Worm (Caenorhabditis elegans) whole organism, young adult: ENCODE results near the gene hot-6.
A peak's percentile ranks its signal among the peaks of the same experiment; 100 is the strongest.

ENCODE experiments used
- B0336.3 ChIP-seq: fragments of 200-800 bp; sonication (Bioruptor generic); IDR thresholded peaks from 2 replicates; pipeline ENCODE4 v1.3.6; 2022; ENCODE audit warnings: missing genetic modification characterization, missing compliant biosample characterization
- C06A6.2 ChIP-seq: fragments of 200-800 bp; sonication (Bioruptor generic); conservative IDR thresholded peaks from 2 replicates; pipeline ENCODE4 v1.3.6; 2022; ENCODE audit warnings: missing genetic modification characterization, missing compliant biosample characterization
- F49E8.2 ChIP-seq: sonication (generic microtip); optimal IDR thresholded peaks from 3 replicates; lab custom pipeline; 2017; ENCODE audit warnings: missing genetic modification characterization, mild to moderate bottlenecking, missing compliant biosample characterization, antibody characterized with exemption, moderate library complexity; ENCODE audit not compliant: insufficient read depth
- Y53F4B.3 ChIP-seq: fragments of 200-800 bp; sonication (Bioruptor generic); IDR thresholded peaks from 2 replicates; pipeline ENCODE4 v1.3.6; 2022; ENCODE audit warnings: missing genetic modification reagents, missing genetic modification characterization, missing compliant biosample characterization
- Y53G8AR.9 ChIP-seq: fragments of 200-800 bp; sonication (Bioruptor generic); conservative IDR thresholded peaks from 2 replicates; pipeline ENCODE4 v1.3.6; 2022; ENCODE audit warnings: missing genetic modification reagents, missing genetic modification characterization, missing compliant biosample characterization
- Y95B8A.8 ChIP-seq: fragments of 200-800 bp; sonication (Bioruptor generic); IDR thresholded peaks from 2 replicates; pipeline ENCODE4 v1.3.6; 2022; ENCODE audit warnings: missing genetic modification reagents, missing genetic modification characterization, missing compliant biosample characterization
- ama-1 ChIP-seq, 3 experiments: fragments of 150-350 bp in 1 of 3; sonication (generic microtip) in 2 of 3; optimal IDR thresholded peaks; 2 replicates each; lab custom pipeline; 2014 to 2018; ENCODE audit warnings: missing biosample characterization in 2 of 3, missing genetic modification characterization in 2 of 3, missing genetic modification reagents in 2 of 3
- atf-7 ChIP-seq: sonication (generic microtip); optimal IDR thresholded peaks from 2 replicates; lab custom pipeline; 2017; ENCODE audit warnings: mild to moderate bottlenecking, missing genetic modification characterization, missing compliant biosample characterization
- bed-2 ChIP-seq: fragments of 200-800 bp; sonication (Bioruptor generic); IDR thresholded peaks from 2 replicates; pipeline ENCODE4 v1.3.6; 2022; ENCODE audit warnings: missing genetic modification reagents, missing genetic modification characterization, missing compliant biosample characterization
- cebp-1 ChIP-seq, 2 experiments: fragments of 200-800 bp in 1 of 2; sonication (Bioruptor generic) in 1 of 2; sonication (generic microtip) in 1 of 2; IDR thresholded peaks in 1 of 2; optimal IDR thresholded peaks in 1 of 2; 2 replicates each; pipeline versions ENCODE4 v1.3.6 to Lab custom; 2017 to 2022; ENCODE audit warnings: missing compliant biosample characterization in 2 of 2, missing genetic modification characterization in 2 of 2, mild to moderate bottlenecking in 1 of 2, missing genetic modification reagents in 1 of 2, moderate library complexity in 1 of 2
- cebp-2 ChIP-seq: fragments of 200-800 bp; sonication (Bioruptor generic); IDR thresholded peaks from 2 replicates; pipeline ENCODE4 v1.3.6; 2022; ENCODE audit warnings: missing genetic modification characterization, missing compliant biosample characterization
- ceh-100 ChIP-seq: fragments of 200-800 bp; sonication (Bioruptor generic); IDR thresholded peaks from 2 replicates; pipeline ENCODE4 v1.3.6; 2022; ENCODE audit warnings: missing genetic modification reagents, missing genetic modification characterization, missing compliant biosample characterization
- ceh-91 ChIP-seq: fragments of 200-800 bp; sonication (Bioruptor generic); IDR thresholded peaks from 2 replicates; pipeline ENCODE4 v1.3.6; 2022; ENCODE audit warnings: missing genetic modification reagents, missing genetic modification characterization, missing compliant biosample characterization
- efl-1 ChIP-seq: fragments of 150-350 bp; optimal IDR thresholded peaks from 2 replicates; lab custom pipeline; 2014; ENCODE audit warnings: missing biosample characterization, missing genetic modification reagents, missing genetic modification characterization
- egl-18 ChIP-seq: fragments of 200-800 bp; sonication (Bioruptor generic); IDR thresholded peaks from 2 replicates; pipeline ENCODE4 v1.3.6; 2022; ENCODE audit warnings: missing genetic modification reagents, missing genetic modification characterization, missing compliant biosample characterization
- ekl-4 ChIP-seq: fragments of 200-800 bp; sonication (Bioruptor generic); IDR thresholded peaks from 2 replicates; pipeline ENCODE4 v1.3.6; 2022; ENCODE audit warnings: missing genetic modification reagents, missing genetic modification characterization, missing compliant biosample characterization
- let-526 ChIP-seq: fragments of 200-800 bp; sonication (Bioruptor generic); IDR thresholded peaks from 2 replicates; pipeline ENCODE4 v1.3.6; 2022; ENCODE audit warnings: missing genetic modification reagents, missing genetic modification characterization, missing compliant biosample characterization
- let-607 ChIP-seq, 2 experiments: fragments of 200-800 bp in 1 of 2; sonication (Bioruptor generic) in 1 of 2; sonication (generic microtip) in 1 of 2; optimal IDR thresholded peaks; 2 replicates each; lab custom pipeline; 2016 to 2018; ENCODE audit warnings: mild to moderate bottlenecking in 2 of 2, missing compliant biosample characterization in 2 of 2, missing genetic modification characterization in 2 of 2, moderate library complexity in 2 of 2, missing genotype in 1 of 2
- lin-26 ChIP-seq: fragments of 200-800 bp; sonication (Bioruptor generic); IDR thresholded peaks from 2 replicates; pipeline ENCODE4 v1.3.6; 2022; ENCODE audit warnings: missing genetic modification reagents, missing genetic modification characterization, missing compliant biosample characterization
- lsy-27 ChIP-seq: sonication (generic microtip); optimal IDR thresholded peaks from 2 replicates; lab custom pipeline; 2017; ENCODE audit warnings: missing genetic modification characterization, mild to moderate bottlenecking, missing compliant biosample characterization, antibody characterized with exemption, missing genotype, borderline replicate concordance; ENCODE audit not compliant: insufficient read depth
- nhr-179 ChIP-seq: sonication (generic microtip); optimal IDR thresholded peaks from 2 replicates; lab custom pipeline; 2016; ENCODE audit warnings: mild to moderate bottlenecking, missing genetic modification characterization, missing compliant biosample characterization
- pbrm-1 ChIP-seq: fragments of 200-800 bp; sonication (Bioruptor generic); IDR thresholded peaks from 2 replicates; pipeline ENCODE4 v1.3.6; 2022; ENCODE audit warnings: missing genetic modification reagents, missing genetic modification characterization, missing compliant biosample characterization
- sea-2 ChIP-seq: fragments of 200-800 bp; sonication (Bioruptor generic); IDR thresholded peaks from 2 replicates; pipeline ENCODE4 v1.3.6; 2022; ENCODE audit warnings: missing genetic modification characterization, missing compliant biosample characterization
- snpc-1.1 ChIP-seq: sonication (generic microtip); optimal IDR thresholded peaks from 2 replicates; lab custom pipeline; 2017; ENCODE audit warnings: missing genetic modification characterization, mild to moderate bottlenecking, missing compliant biosample characterization, antibody characterized with exemption, moderate library complexity, missing genotype, missing genetic modification reagents; ENCODE audit not compliant: insufficient read depth
- tbp1 ChIP-seq: fragments of 200-800 bp; sonication (Bioruptor generic); optimal IDR thresholded peaks from 2 replicates; lab custom pipeline; 2018; ENCODE audit warnings: mild to moderate bottlenecking, missing genetic modification characterization, missing compliant biosample characterization
- unc-130 ChIP-seq: sonication (generic microtip); optimal IDR thresholded peaks from 2 replicates; lab custom pipeline; 2016; ENCODE audit warnings: missing genetic modification reagents, missing genetic modification characterization, missing compliant biosample characterization
- unc-62 ChIP-seq: fragments of 150-350 bp; optimal IDR thresholded peaks from 2 replicates; lab custom pipeline; 2014; ENCODE audit warnings: missing biosample characterization, missing genetic modification reagents, missing genetic modification characterization
- ztf-25 ChIP-seq: fragments of 200-800 bp; sonication (Bioruptor generic); IDR thresholded peaks from 2 replicates; pipeline ENCODE4 v1.3.6; 2022; ENCODE audit warnings: missing genetic modification reagents, missing genetic modification characterization, missing compliant biosample characterization
- ztf-26 ChIP-seq: sonication (generic microtip); optimal IDR thresholded peaks from 2 replicates; lab custom pipeline; 2017; ENCODE audit warnings: missing genetic modification characterization, missing compliant biosample characterization

hot-6 gene

DNA sequence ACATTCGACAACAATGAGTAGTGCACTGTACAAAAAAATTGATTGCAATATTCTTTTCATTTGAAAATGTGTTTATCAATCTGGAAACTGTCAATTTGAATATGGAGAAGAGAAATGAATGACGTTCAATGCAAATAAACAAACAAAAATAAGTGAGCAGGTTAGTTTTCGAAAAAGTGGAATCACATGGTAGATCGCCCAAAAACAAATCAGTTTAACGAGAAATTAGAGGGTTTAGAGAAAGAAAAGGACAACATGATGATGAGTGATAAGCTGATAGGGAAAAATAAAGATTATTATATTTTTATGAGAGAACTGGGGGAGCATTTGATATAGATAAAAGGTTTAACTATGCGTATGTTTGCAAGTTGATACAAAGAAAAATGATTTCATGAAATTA lies 46.5 kb upstream of the hot-6 start, which contains the start of gene T04C12.8 (continued):
- TF ChIP-seq atf-7 (tag; lab: Kevin White, UChicago) (peak; percentile 79), Y53G8AR.9 (GFP tag; lab: Robert Waterston, UW) (no peak), pbrm-1 (GFP tag; lab: Robert Waterston, UW) (no peak), C06A6.2 (GFP tag; lab: Robert Waterston, UW) (no peak), ztf-25 (GFP tag; lab: Robert Waterston, UW) (no peak), efl-1 (no peak), lsy-27 (tag; lab: Kevin White, UChicago) (no peak), cebp-2 (GFP tag; lab: Robert Waterston, UW) (no peak), unc-62 (GFP tag; lab: Kevin White, UChicago) (peak; percentile 88), Y53F4B.3 (GFP tag; lab: Robert Waterston, UW) (no peak), cebp-1 (GFP tag; IDR thresholded peaks at IDR 0.05; lab: Robert Waterston, UW) (no peak), cebp-1 (tag; optimal IDR thresholded peaks at IDR 0.05; lab: Kevin White, UChicago) (no peak), tbp1 (GFP tag; lab: Kevin White, UChicago) (peak; percentile 9), let-607 (tag; optimal IDR thresholded peaks at IDR 0.05; lab: Kevin White, UChicago) (peak in 1 of 2 experiments; percentile 27)

ce11 chrV:11065513-11065912 lies 42.8 kb upstream of the hot-6 start, which contains the start of gene nlp-80:
nlp-80 (minus strand) TSS chrV:11065613.
- TF ChIP-seq ceh-100 (GFP tag; lab: Robert Waterston, UW) = no peak
- TF ChIP-seq nhr-179 = no peak
- TF ChIP-seq Y95B8A.8 (GFP tag; lab: Robert Waterston, UW) = no peak

DNA sequence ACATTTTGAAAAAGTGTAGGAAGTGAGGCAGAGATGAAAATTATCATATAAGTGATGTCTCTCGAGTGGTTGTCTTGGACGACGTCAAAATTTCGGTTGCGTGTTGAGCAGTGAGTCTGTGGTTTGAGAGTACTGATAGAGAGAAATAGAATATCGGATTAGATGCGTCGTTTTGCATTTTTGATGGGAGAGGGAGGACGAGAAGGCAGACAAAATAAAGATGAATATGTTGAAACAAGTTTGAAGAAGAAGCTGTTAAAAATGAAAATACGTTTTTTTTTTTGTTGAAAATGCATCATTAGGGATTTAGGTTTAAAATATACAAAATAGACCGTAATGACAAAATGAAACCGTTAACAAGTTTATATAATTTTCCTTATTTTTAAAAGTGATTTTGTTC lies 40.4 kb upstream of the hot-6 start, which contains the start of gene T04C12.9:
T04C12.9 (minus strand) TSS at position 101 of the 400 bp plus-strand sequence.
- TF ChIP-seq ceh-91 (GFP tag; lab: Robert Waterston, UW) = no peak
- TF ChIP-seq sea-2 = no peak

- no peak for TF ChIP-seq B0336.3 (GFP tag; lab: Robert Waterston, UW)
- TF ChIP-seq egl-18 (GFP tag; lab: Robert Waterston, UW) = no peak
- TF ChIP-seq snpc-1.1 (tag; lab: Kevin White, UChicago) = no peak
- TF ChIP-seq bed-2 (GFP tag; lab: Robert Waterston, UW) = no peak
- TF ChIP-seq atf-7 (tag; lab: Kevin White, UChicago) = no peak
Measured at ce11 chrV:11061887-11062286, 39.1 kb upstream of the hot-6 start.

DNA sequence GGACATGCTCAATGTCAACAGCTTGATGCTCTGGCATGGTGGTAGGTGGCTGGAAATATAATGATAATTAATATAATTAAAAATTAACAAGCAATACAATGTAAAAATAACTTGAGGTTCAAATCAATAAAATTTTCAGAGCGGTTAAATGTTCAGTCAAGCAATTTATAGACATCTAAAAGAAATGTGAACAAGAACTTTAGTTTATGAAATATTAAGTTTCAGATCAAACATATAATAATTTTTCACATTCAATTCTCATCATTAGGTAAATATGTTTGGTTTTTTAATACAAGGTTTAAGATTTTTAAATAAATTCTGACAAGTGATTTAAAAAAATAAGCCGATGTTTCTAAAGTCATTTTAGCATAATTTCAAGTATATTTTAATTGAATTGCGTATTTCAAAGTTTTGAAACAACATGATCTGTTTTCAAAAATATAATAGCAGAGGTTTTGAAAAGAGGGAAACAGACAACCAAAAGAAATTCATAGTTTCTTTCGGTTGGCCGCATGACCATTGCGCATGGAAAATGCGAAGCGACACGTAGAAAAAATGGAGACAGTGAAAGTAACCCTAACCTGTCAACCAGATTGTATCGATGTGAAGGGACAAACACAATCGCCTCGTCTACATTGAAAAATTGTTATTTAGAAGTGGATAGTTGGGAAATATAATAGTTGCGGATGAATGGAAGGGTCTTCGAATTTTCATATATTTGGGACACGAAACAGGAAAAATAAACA lies 37.7 kb upstream of the hot-6 start, which contains the start of gene T04C12.11:
T04C12.11 (minus strand) TSS at position 51 of the 746 bp plus-strand sequence.
- no peak for TF ChIP-seq lin-26 (GFP tag; lab: Robert Waterston, UW)
- TF ChIP-seq ztf-26 (tag; lab: Kevin White, UChicago) = no peak
- no peak for TF ChIP-seq nhr-179
- TF ChIP-seq ama-1 (optimal IDR thresholded peaks at IDR 0.05; lab: Kevin White, UChicago) = no peak
- no peak for TF ChIP-seq ama-1 (GFP tag; optimal IDR thresholded peaks at IDR 0.05; lab: Kevin White, UChicago)
- no peak for TF ChIP-seq F49E8.2 (tag; lab: Kevin White, UChicago)
- no peak for TF ChIP-seq ekl-4 (GFP tag; lab: Robert Waterston, UW)
- no peak for TF ChIP-seq let-526
- TF ChIP-seq unc-130 = no peak
